Worm (Caenorhabditis elegans): ENCODE results near the gene ztf-14.

The ztf-14 gene

DNA sequence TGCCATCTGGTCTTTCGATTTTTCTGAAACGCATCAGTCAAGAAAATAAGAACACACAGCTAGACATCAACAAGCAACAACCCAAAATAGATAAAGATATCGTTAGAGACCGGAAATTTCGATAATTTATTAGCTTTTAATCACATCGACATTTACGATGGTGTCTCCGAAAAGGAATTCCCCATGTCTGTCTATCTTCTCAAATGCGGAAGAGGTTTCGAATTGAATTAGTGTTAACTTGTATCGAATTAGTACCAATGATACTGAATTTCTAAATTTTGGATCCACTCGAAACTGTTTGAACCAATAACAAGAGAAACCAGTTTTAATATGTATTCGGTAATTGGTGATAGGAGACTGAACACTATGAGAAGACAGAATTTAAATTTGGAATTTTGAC is 38.7 kb downstream of the ztf-14 start:
- TF ChIP-seq sptf-1 (tag; optimal IDR thresholded peaks at IDR 0.05) (no peak), tlp-1 (tag; optimal IDR thresholded peaks at IDR 0.05) (no peak), blmp-1 (tag; optimal IDR thresholded peaks at IDR 0.05) (peak; percentile 14), nhr-85 (tag) (peak; percentile 73)

DNA sequence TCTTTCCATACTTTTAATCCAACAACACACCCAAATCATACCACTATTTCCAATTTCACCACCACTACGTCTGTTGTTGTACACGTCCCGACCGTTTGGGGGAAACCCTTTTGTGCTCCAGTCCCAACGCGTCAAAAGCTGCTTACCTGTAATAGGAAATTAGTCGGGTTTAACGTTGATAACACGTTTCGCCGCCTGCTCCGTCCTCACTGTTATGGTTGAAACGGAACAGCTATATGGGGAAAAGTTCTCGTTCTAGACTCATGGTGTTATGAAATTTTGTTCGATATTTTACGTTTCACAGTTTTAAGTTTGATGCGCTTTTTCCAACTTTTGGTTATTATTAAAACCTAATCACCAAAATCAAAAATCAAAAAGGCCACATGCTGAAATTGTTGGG is 40.0 kb downstream of the ztf-14 start:
- TF ChIP-seq snu-23 (GFP tag; optimal IDR thresholded peaks at IDR 0.05) (no peak), elt-2 (tag; optimal IDR thresholded peaks at IDR 0.05) (peak; percentile 37)

DNA sequence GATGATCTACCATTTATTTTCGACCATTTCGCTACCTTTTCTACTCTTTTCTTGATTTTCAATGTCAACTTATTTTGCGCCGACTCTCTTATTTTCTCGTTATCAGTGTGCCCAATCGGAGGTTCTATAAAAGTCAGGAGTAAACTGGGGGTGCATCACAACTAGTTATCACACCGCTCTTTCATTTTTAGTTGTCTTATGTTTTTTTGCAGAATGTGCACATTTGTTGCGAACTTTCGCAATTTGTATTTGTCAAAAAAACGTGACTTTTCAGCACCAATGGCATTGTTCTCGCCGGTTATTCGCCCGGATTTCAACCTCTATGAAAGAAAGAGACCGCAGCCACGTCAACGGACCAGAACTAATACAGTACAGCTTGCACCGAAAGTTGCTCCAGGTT is 41.7 kb downstream of the ztf-14 start:
- TF ChIP-seq ceh-90 (tag; optimal IDR thresholded peaks at IDR 0.05) (no peak), lin-35 (GFP tag; optimal IDR thresholded peaks at IDR 0.05) (no peak), nhr-85 (tag) (no peak), swsn-7 (tag; optimal IDR thresholded peaks at IDR 0.05) (no peak), egl-27 (tag; optimal IDR thresholded peaks at IDR 0.05) (no peak), skn-1 (tag; optimal IDR thresholded peaks at IDR 0.05) (no peak), Y116A8C.19 (tag; optimal IDR thresholded peaks at IDR 0.05; ENCODE audit: borderline replicate concordance) (no peak), lsy-2 (tag; optimal IDR thresholded peaks at IDR 0.05) (no peak), lir-3 (tag; optimal IDR thresholded peaks at IDR 0.05; ENCODE audit: poor library complexity) (no peak), efl-1 (optimal IDR thresholded peaks at IDR 0.05) (no peak), efl-1 (GFP tag; optimal IDR thresholded peaks at IDR 0.05 in 1 of 2) (peak in 1 of 2 experiments; percentile 51), snpc-4 (tag; optimal IDR thresholded peaks at IDR 0.05) (no peak), unc-130 (tag; optimal IDR thresholded peaks at IDR 0.05) (no peak), zag-1 (tag; optimal IDR thresholded peaks at IDR 0.05) (no peak), elt-2 (tag; optimal IDR thresholded peaks at IDR 0.05) (peak; percentile 52)

DNA sequence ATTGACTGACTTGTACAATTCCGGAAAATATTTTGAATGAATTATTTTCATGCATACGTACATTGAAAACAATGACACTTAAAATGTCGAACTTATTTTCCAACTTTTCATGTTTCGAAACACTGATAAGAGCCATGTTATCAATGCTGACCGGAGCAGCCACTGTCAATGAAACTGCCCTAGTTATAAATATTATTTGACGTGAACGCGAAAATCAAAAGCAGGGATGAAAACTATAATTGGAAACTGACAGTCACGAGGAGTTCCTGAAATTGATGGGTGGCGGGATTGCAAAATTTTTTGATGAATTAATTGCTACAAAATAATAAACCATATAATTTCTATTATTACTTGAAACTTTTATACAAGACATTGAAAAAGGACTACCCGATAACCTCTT is 43.6 kb downstream of the ztf-14 start:
- TF ChIP-seq ceh-63 (GFP tag; optimal IDR thresholded peaks at IDR 0.05) (no peak), elt-2 (tag; optimal IDR thresholded peaks at IDR 0.05) (peak; percentile 47)

DNA sequence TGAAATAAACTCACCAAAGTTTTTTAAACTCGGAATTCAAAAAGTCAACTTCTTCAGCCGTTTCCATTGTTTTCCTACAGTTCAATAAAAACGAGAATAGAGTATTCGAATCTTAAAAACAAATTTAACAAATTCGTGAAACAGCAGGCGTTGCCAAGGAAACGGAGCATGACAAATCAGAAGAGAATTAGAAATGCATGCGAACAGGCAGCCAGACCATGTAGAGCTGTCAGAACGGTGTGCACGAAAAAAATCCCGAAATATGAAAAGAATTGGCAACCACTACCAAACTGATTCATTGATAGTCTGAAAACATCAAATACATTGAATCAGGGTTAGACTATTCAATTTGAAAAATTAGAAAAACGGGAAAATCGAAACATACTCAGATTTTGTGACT is 46.1 kb downstream of the ztf-14 start, which contains the start of gene fbxa-81:
Gene fbxa-81 (minus strand): TSS at position 101 of the 400 bp plus-strand sequence.
- TF ChIP-seq unc-98 (GFP tag; IDR thresholded peaks at IDR 0.05) (no peak), blmp-1 (tag; optimal IDR thresholded peaks at IDR 0.05) (no peak), pag-3 (tag; optimal IDR thresholded peaks at IDR 0.05; ENCODE audit: borderline replicate concordance, insufficient read depth) (no peak)

DNA sequence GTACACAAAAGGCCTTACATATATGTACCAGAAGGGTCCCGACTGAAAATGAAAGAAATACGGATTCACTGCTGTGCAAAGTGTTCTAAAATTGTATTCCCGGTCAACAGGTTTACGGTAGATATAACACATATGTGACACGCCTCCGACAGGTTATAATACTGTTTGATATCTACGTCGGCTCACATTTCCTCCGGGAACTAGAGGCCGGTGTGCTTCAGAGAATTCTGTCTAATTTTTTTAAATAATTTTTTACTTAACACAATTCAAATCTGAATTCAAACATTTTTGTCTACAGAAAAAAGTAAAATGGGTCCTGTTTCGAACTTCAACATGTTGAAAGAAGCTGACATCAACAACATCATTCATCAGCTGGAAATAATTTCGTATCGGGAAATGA is 47.3 kb downstream of the ztf-14 start, which contains the start of gene T24C2.3:
Gene T24C2.3 (plus strand): TSS at position 301 of the 400 bp plus-strand sequence.
- TF ChIP-seq ceh-82 (tag; optimal IDR thresholded peaks at IDR 0.05) (no peak), unc-98 (GFP tag; IDR thresholded peaks at IDR 0.05) (no peak)

DNA sequence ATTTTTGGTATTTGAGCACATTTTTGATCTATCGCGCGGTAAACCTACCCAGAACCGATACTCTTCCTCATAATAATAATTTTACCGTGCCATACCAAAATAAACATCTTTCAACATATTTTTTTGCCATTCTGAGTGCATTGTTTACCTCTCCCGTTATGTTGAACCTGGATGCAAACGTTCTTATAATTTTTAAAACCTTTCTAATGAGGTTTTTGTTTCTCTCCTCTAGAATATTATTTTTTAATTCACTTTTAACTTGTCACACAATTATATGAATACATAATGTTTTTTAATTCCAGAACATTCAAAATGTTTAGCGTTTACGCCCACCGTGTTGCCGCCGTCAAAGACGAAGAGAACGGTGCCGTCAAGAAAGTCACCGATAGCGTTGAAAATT is 49.7 kb downstream of the ztf-14 start, which contains the start of gene enri-2:
Gene enri-2 (plus strand): TSS at position 301 of the 400 bp plus-strand sequence.
- TF ChIP-seq isw-1 (GFP tag; IDR thresholded peaks at IDR 0.05): no peak
- TF ChIP-seq C34B4.2 (tag; optimal IDR thresholded peaks at IDR 0.05): no peak
- TF ChIP-seq nhr-84 (tag; optimal IDR thresholded peaks at IDR 0.05): no peak
- TF ChIP-seq unc-62 (GFP tag; optimal IDR thresholded peaks at IDR 0.05): no peak
- no peak for TF ChIP-seq egl-13 (tag; optimal IDR thresholded peaks at IDR 0.05)
- no peak for TF ChIP-seq blmp-1 (tag; optimal IDR thresholded peaks at IDR 0.05)
- TF ChIP-seq aha-1 (tag; optimal IDR thresholded peaks at IDR 0.05): no peak
- TF ChIP-seq nhr-47 (tag; optimal IDR thresholded peaks at IDR 0.05): no peak
- no peak for TF ChIP-seq fkh-10 (GFP tag; optimal IDR thresholded peaks at IDR 0.05)
- no peak for TF ChIP-seq C04F5.9 (tag; optimal IDR thresholded peaks at IDR 0.05)
- TF ChIP-seq sptf-1 (tag; optimal IDR thresholded peaks at IDR 0.05): no peak
- no peak for TF ChIP-seq lin-39 (tag; optimal IDR thresholded peaks at IDR 0.05)
- no peak for TF ChIP-seq fos-1 (tag; optimal IDR thresholded peaks at IDR 0.05)
- TF ChIP-seq rnt-1 (tag; optimal IDR thresholded peaks at IDR 0.05): no peak
- TF ChIP-seq unc-130 (tag; optimal IDR thresholded peaks at IDR 0.05): no peak
- TF ChIP-seq lin-35 (GFP tag; optimal IDR thresholded peaks at IDR 0.05): no peak
- TF ChIP-seq fkh-4 (tag; optimal IDR thresholded peaks at IDR 0.05; ENCODE audit: borderline replicate concordance): no peak
- no peak for TF ChIP-seq nhr-85 (tag)

Measured in whole organism, L1 larva.